Fruit fly (Drosophila melanogaster) whole organism, embryonic: ENCODE results near the gene CG31870.

ENCODE experiments used
- Asciz ChIP-seq: fragments of 200-800 bp; sonication (Bioruptor generic); optimal IDR thresholded peaks from 2 replicates; lab custom pipeline; 2017; ENCODE audit warnings: missing biosample characterization, mild to moderate bottlenecking, missing genetic modification characterization, missing genetic modification reagents
- CG1529 ChIP-seq: fragments of 200-800 bp; sonication (Bioruptor generic); optimal IDR thresholded peaks from 3 replicates; lab custom pipeline; 2018; ENCODE audit warnings: missing biosample characterization, missing genetic modification characterization
- CG4424 ChIP-seq: fragments of 200-800 bp; sonication (Bioruptor generic); optimal IDR thresholded peaks from 3 replicates; lab custom pipeline; 2016; ENCODE audit warnings: missing biosample characterization, missing genetic modification characterization
- CG4617 ChIP-seq: fragments of 200-800 bp; sonication (Bioruptor generic); optimal IDR thresholded peaks from 3 replicates; lab custom pipeline; 2016; ENCODE audit warnings: missing biosample characterization, missing genetic modification characterization, borderline replicate concordance
- CG6854 ChIP-seq: fragments of 200-800 bp; sonication (Bioruptor generic); optimal IDR thresholded peaks from 3 replicates; lab custom pipeline; 2017; ENCODE audit warnings: missing biosample characterization, mild to moderate bottlenecking, missing genetic modification characterization
- Meics ChIP-seq: fragments of 200-800 bp; sonication (Bioruptor generic); optimal IDR thresholded peaks from 2 replicates; lab custom pipeline; 2017; ENCODE audit warnings: missing biosample characterization, mild to moderate bottlenecking, missing genetic modification characterization
- br ChIP-seq: fragments of >200 bp; optimal IDR thresholded peaks from 2 replicates; lab custom pipeline; 2017
- fru ChIP-seq: fragments of >200 bp; optimal IDR thresholded peaks from 2 replicates; lab custom pipeline; 2017
- grn ChIP-seq: fragments of 200-800 bp; sonication (Bioruptor generic); optimal IDR thresholded peaks from 3 replicates; lab custom pipeline; 2017; ENCODE audit warnings: missing biosample characterization, missing genetic modification characterization
- mld ChIP-seq: fragments of 200-800 bp; sonication (Bioruptor generic); IDR thresholded peaks from 3 replicates; pipeline ENCODE4 v1.3.6; 2022; ENCODE audit warnings: missing biosample characterization, missing genetic modification characterization; ENCODE audit not compliant: partially characterized antibody

- no peak for TF ChIP-seq CG1529 (GFP tag; lab: Kevin White, UChicago)
- TF ChIP-seq grn (GFP tag; lab: Kevin White, UChicago), result no peak
- no peak for TF ChIP-seq CG4617 (GFP tag; lab: Kevin White, UChicago)
- TF ChIP-seq CG4424 (GFP tag; lab: Kevin White, UChicago), result no peak
- no peak for TF ChIP-seq Asciz (GFP tag; lab: Kevin White, UChicago)
- no peak for TF ChIP-seq CG6854 (GFP tag; lab: Kevin White, UChicago)
- TF ChIP-seq fru, result no peak
- no peak for TF ChIP-seq br (lab: Kevin White, UChicago)
- TF ChIP-seq mld (GFP tag; lab: Robert Waterston, UW), result no peak
- no peak for TF ChIP-seq Meics (GFP tag; lab: Kevin White, UChicago)
Measured at dm6 chr2L:10770568-10770967, 19.5 kb upstream of the CG31870 start, which contains the start of gene CG17127.
